Fruit fly (Drosophila melanogaster) whole organism, wandering third instar larva: ENCODE results near the gene CG34034.
"Not testable (repeated sequence)": the region's sequence is repeated elsewhere in the genome, so short reads cannot be mapped to it uniquely, and the experiment has no call there.

Experiments
- Abd-B ChIP-seq: fragments of >200 bp; optimal IDR thresholded peaks from 2 replicates; lab custom pipeline; 2017; ENCODE audit warnings: missing biosample characterization, missing genetic modification characterization
- CG32264 ChIP-seq: fragments of 200-800 bp; sonication (Bioruptor generic); optimal IDR thresholded peaks from 2 replicates; lab custom pipeline; 2016; ENCODE audit warnings: missing biosample characterization, missing genetic modification characterization
- CG9705 ChIP-seq: fragments of 200-800 bp; sonication (Bioruptor generic); optimal IDR thresholded peaks from 2 replicates; lab custom pipeline; 2018; ENCODE audit warnings: missing biosample characterization, mild to moderate bottlenecking, missing genetic modification characterization
- CrebA ChIP-seq: fragments of 200-800 bp; sonication (Bioruptor generic); optimal IDR thresholded peaks from 2 replicates; lab custom pipeline; 2016; ENCODE audit warnings: missing biosample characterization, mild to moderate bottlenecking, missing genetic modification characterization, borderline replicate concordance
- Dfd ChIP-seq: fragments of >200 bp; optimal IDR thresholded peaks from 2 replicates; lab custom pipeline; 2017; ENCODE audit warnings: missing biosample characterization, missing genetic modification characterization
- Dif ChIP-seq: fragments of 200-275, 200-300 bp; sonication (Bioruptor generic); optimal IDR thresholded peaks from 2 replicates; lab custom pipeline; 2018; ENCODE audit warnings: missing biosample characterization, missing genetic modification characterization; ENCODE audit not compliant: partially characterized antibody
- GATAd ChIP-seq: sonication (Bioruptor generic); optimal IDR thresholded peaks from 2 replicates; lab custom pipeline; 2016; ENCODE audit warnings: missing biosample characterization, missing genetic modification characterization
- HLH106 ChIP-seq: fragments of 200-800 bp; optimal IDR thresholded peaks from 3 replicates; lab custom pipeline; 2019; ENCODE audit warnings: missing biosample characterization, mild to moderate bottlenecking, missing genetic modification characterization, moderate library complexity
- Hnf4 ChIP-seq: fragments of 200-800 bp; sonication (Bioruptor generic); optimal IDR thresholded peaks from 2 replicates; lab custom pipeline; 2016; ENCODE audit warnings: missing biosample characterization, mild to moderate bottlenecking, missing genetic modification characterization
- Hr78 ChIP-seq: fragments of >200 bp; optimal IDR thresholded peaks from 2 replicates; lab custom pipeline; 2017; ENCODE audit warnings: missing biosample characterization, missing genetic modification characterization
- Hr83 ChIP-seq: fragments of 200-300 bp; sonication (Bioruptor generic); optimal IDR thresholded peaks from 2 replicates; lab custom pipeline; 2016; ENCODE audit warnings: missing biosample characterization, mild to moderate bottlenecking, missing genetic modification characterization, moderate library complexity; ENCODE audit not compliant: poor library complexity, severe bottlenecking
- Jra ChIP-seq: sonication (Bioruptor generic); optimal IDR thresholded peaks from 2 replicates; lab custom pipeline; 2016; ENCODE audit warnings: missing biosample characterization, missing genetic modification characterization
- Mio ChIP-seq: sonication (Bioruptor generic); optimal IDR thresholded peaks from 2 replicates; lab custom pipeline; 2016; ENCODE audit warnings: missing biosample characterization, missing genetic modification characterization
- Myc ChIP-seq: fragments of >200 bp; optimal IDR thresholded peaks from 2 replicates; lab custom pipeline; 2017
- N ChIP-seq: fragments of >200 bp; optimal IDR thresholded peaks from 2 replicates; lab custom pipeline; 2018; ENCODE audit warnings: missing biosample characterization, missing external identifiers, missing genetic modification characterization
- OdsH ChIP-seq: fragments of 200-800 bp; sonication (Bioruptor generic); optimal IDR thresholded peaks from 2 replicates; lab custom pipeline; 2016; ENCODE audit warnings: missing biosample characterization, mild to moderate bottlenecking, missing genetic modification characterization
- Rel ChIP-seq, 2 experiments: fragments of 200-800 bp; sonication (Bioruptor generic) in 1 of 2; optimal IDR thresholded peaks; 2 replicates in 1 of 2; 3 replicates in 1 of 2; lab custom pipeline; 2016 to 2019; ENCODE audit warnings: mild to moderate bottlenecking in 2 of 2, missing biosample characterization in 2 of 2, missing genetic modification characterization in 2 of 2, moderate library complexity in 1 of 2
- Sp1 ChIP-seq: fragments of 200-800 bp; sonication (Bioruptor generic); optimal IDR thresholded peaks from 3 replicates; lab custom pipeline; 2019; ENCODE audit warnings: missing biosample characterization, mild to moderate bottlenecking, missing genetic modification characterization, moderate library complexity
- Vsx2 ChIP-seq: fragments of 200-300, 225-300 bp; sonication (Bioruptor generic); optimal IDR thresholded peaks from 2 replicates; lab custom pipeline; 2018; ENCODE audit warnings: missing biosample characterization, missing genetic modification characterization; ENCODE audit not compliant: partially characterized antibody
- br ChIP-seq: fragments of 200-800 bp; sonication (Bioruptor generic); optimal IDR thresholded peaks from 2 replicates; lab custom pipeline; 2016; ENCODE audit warnings: missing biosample characterization, missing genetic modification characterization
- brk ChIP-seq: fragments of 200-800 bp; sonication (Bioruptor generic); optimal IDR thresholded peaks from 2 replicates; lab custom pipeline; 2016; ENCODE audit warnings: missing biosample characterization, mild to moderate bottlenecking, missing genetic modification characterization
- dl ChIP-seq, 2 experiments: fragments of 175-275, 200-275 bp in 1 of 2; fragments of 200-275 bp in 1 of 2; sonication (Bioruptor generic); optimal IDR thresholded peaks; lab custom pipeline; 2018; ENCODE audit warnings: mild to moderate bottlenecking in 2 of 2, missing biosample characterization in 2 of 2, missing genetic modification characterization in 2 of 2, moderate library complexity in 2 of 2; ENCODE audit not compliant: partially characterized antibody in 2 of 2, insufficient read depth in 1 of 2
- dmrt93B ChIP-seq: fragments of 200-800 bp; sonication (Bioruptor generic); optimal IDR thresholded peaks from 2 replicates; lab custom pipeline; 2018; ENCODE audit warnings: missing biosample characterization, mild to moderate bottlenecking, missing genetic modification characterization
- dsf ChIP-seq: sonication (Bioruptor generic); optimal IDR thresholded peaks from 2 replicates; lab custom pipeline; 2016; ENCODE audit warnings: missing biosample characterization, missing genetic modification characterization, borderline replicate concordance
- ey ChIP-seq: fragments of 200-800 bp; sonication (Bioruptor generic); optimal IDR thresholded peaks from 2 replicates; lab custom pipeline; 2016; ENCODE audit warnings: missing biosample characterization, missing genetic modification characterization
- foxo ChIP-seq, 2 experiments: fragments of 200-800 bp; sonication (Bioruptor generic); optimal IDR thresholded peaks; 2 replicates in 1 of 2; 3 replicates in 1 of 2; lab custom pipeline; 2016 to 2017; ENCODE audit warnings: missing biosample characterization in 2 of 2, missing genetic modification characterization in 2 of 2
- fru ChIP-seq: fragments of 200-800 bp; sonication (Bioruptor generic); optimal IDR thresholded peaks from 3 replicates; lab custom pipeline; 2016; ENCODE audit warnings: missing biosample characterization, mild to moderate bottlenecking, missing genetic modification characterization
- h ChIP-seq: fragments of 200-800 bp; sonication (Bioruptor generic); optimal IDR thresholded peaks from 3 replicates; lab custom pipeline; 2016; ENCODE audit warnings: missing biosample characterization, mild to moderate bottlenecking, missing genetic modification characterization
- jim ChIP-seq: fragments of 175-275, 200-325 bp; sonication (Bioruptor generic); optimal IDR thresholded peaks from 2 replicates; lab custom pipeline; 2016; ENCODE audit warnings: missing biosample characterization, mild to moderate bottlenecking, missing genetic modification characterization
- lola ChIP-seq: fragments of >200 bp; optimal IDR thresholded peaks from 2 replicates; lab custom pipeline; 2017; ENCODE audit warnings: missing biosample characterization, missing genetic modification characterization
- pan ChIP-seq: fragments of >200 bp; optimal IDR thresholded peaks from 2 replicates; lab custom pipeline; 2017
- psq ChIP-seq: fragments of 200-800 bp; sonication (Bioruptor generic); optimal IDR thresholded peaks from 3 replicates; lab custom pipeline; 2017; ENCODE audit warnings: missing biosample characterization, mild to moderate bottlenecking, missing genetic modification characterization, moderate library complexity
- rgr ChIP-seq: fragments of 200-800 bp; sonication (Bioruptor generic); optimal IDR thresholded peaks from 3 replicates; lab custom pipeline; 2016; ENCODE audit warnings: missing biosample characterization, mild to moderate bottlenecking, missing genetic modification characterization
- sage ChIP-seq: fragments of 200-800 bp; sonication (Bioruptor generic); optimal IDR thresholded peaks from 2 replicates; lab custom pipeline; 2016; ENCODE audit warnings: missing biosample characterization, mild to moderate bottlenecking, missing genetic modification characterization
- sv ChIP-seq: fragments of 200-800 bp; sonication (Bioruptor generic); optimal IDR thresholded peaks from 3 replicates; lab custom pipeline; 2016; ENCODE audit warnings: missing biosample characterization, missing genetic modification characterization
- tai ChIP-seq: sonication (Bioruptor generic); optimal IDR thresholded peaks from 2 replicates; lab custom pipeline; 2016; ENCODE audit warnings: missing biosample characterization, missing genetic modification characterization
- usp ChIP-seq: fragments of >200 bp; optimal IDR thresholded peaks from 2 replicates; lab custom pipeline; 2017; ENCODE audit warnings: missing biosample characterization, missing genetic modification characterization
- woc ChIP-seq: sonication (Bioruptor generic); optimal IDR thresholded peaks from 2 replicates; lab custom pipeline; 2016; ENCODE audit warnings: missing biosample characterization, mild to moderate bottlenecking, missing genetic modification characterization

The CG34034 gene

DNA sequence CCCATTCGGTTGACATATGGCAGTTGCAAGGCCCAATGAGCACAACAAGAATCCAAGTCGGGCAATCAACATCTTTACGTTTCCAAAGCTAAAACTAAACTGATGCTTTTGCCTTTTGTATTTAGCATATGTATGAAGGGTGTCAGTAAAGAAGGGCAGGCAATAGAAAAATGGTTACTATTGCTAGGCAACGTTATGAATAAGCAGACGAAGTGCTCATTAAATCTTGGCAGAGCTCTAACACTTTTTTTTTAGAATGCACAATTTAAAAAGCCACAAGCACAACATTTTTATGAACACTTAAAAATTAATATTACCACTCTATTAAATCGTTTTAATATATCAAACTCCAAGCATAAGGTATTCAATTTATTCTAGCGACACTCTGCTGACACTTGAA, 2.7 kb downstream of the CG34034 start, which contains the start of gene Sfp93F:
Gene Sfp93F (minus strand): TSS at position 101 of the 400 bp plus-strand sequence.
- TF ChIP-seq Vsx2 (GFP tag; lab: Kevin White, UChicago); dl (GFP tag; optimal IDR thresholded peaks at IDR 0.05; lab: Kevin White, UChicago; ENCODE audit: insufficient read depth in 1 of 2, partially characterized antibody in 2 of 2); CrebA (GFP tag; lab: Kevin White, UChicago): not testable (repeated sequence)

- TF ChIP-seq Dfd = no peak
- no peak for TF ChIP-seq CG9705
- no peak for TF ChIP-seq Jra (GFP tag; lab: Kevin White, UChicago)
- TF ChIP-seq ey = peak; percentile 40
- no peak for TF ChIP-seq CrebA (GFP tag; lab: Kevin White, UChicago)
- no peak for TF ChIP-seq usp
- no peak for TF ChIP-seq Hr83
- TF ChIP-seq pan (lab: Kevin White, UChicago) = no peak
- TF ChIP-seq Vsx2 (GFP tag; lab: Kevin White, UChicago) = no peak
- no peak for TF ChIP-seq fru (GFP tag; lab: Kevin White, UChicago)
- TF ChIP-seq brk (GFP tag; lab: Kevin White, UChicago) = no peak
- TF ChIP-seq tai (GFP tag; lab: Kevin White, UChicago) = no peak
- TF ChIP-seq foxo (GFP tag; optimal IDR thresholded peaks at IDR 0.05; lab: Kevin White, UChicago) = peak in 1 of 2 experiments; percentile 32
- peak; percentile 30 for TF ChIP-seq HLH106 (tag; lab: Kevin White, UChicago)
- TF ChIP-seq Mio (GFP tag; lab: Kevin White, UChicago) = no peak
- no peak for TF ChIP-seq sv (GFP tag; lab: Kevin White, UChicago)
- no peak for TF ChIP-seq CG32264 (GFP tag; lab: Kevin White, UChicago)
- TF ChIP-seq woc (GFP tag; lab: Kevin White, UChicago) = no peak
- TF ChIP-seq h = peak; percentile 48
- no peak for TF ChIP-seq sage (GFP tag; lab: Kevin White, UChicago)
- TF ChIP-seq Myc (lab: Kevin White, UChicago) = no peak
- TF ChIP-seq dmrt93B (GFP tag; lab: Kevin White, UChicago) = no peak
- no peak for TF ChIP-seq jim (GFP tag; lab: Kevin White, UChicago)
- TF ChIP-seq Hnf4 = peak; percentile 7
- peak; percentile 16 for TF ChIP-seq br (GFP tag; lab: Kevin White, UChicago)
- TF ChIP-seq GATAd (GFP tag; lab: Kevin White, UChicago) = no peak
- no peak for TF ChIP-seq Hr78 (GFP tag; lab: Kevin White, UChicago)
- peak; percentile 29 for TF ChIP-seq rgr (GFP tag; lab: Kevin White, UChicago)
- no peak for TF ChIP-seq Dif (GFP tag; lab: Kevin White, UChicago)
- no peak for TF ChIP-seq dsf (GFP tag; lab: Kevin White, UChicago)
- TF ChIP-seq N (GFP tag; lab: Kevin White, UChicago) = no peak
- no peak for TF ChIP-seq Rel (GFP tag; optimal IDR thresholded peaks at IDR 0.05; lab: Kevin White, UChicago)
- no peak for TF ChIP-seq Rel (tag; optimal IDR thresholded peaks at IDR 0.05; lab: Kevin White, UChicago)
- peak; percentile 2 for TF ChIP-seq OdsH (GFP tag; lab: Kevin White, UChicago)
- no peak for TF ChIP-seq psq (GFP tag; lab: Kevin White, UChicago)
- TF ChIP-seq Sp1 (GFP tag; lab: Kevin White, UChicago) = peak; percentile 22
- no peak for TF ChIP-seq lola (GFP tag; lab: Kevin White, UChicago)
- TF ChIP-seq dl (GFP tag; optimal IDR thresholded peaks at IDR 0.05; lab: Kevin White, UChicago; ENCODE audit: insufficient read depth in 1 of 2, partially characterized antibody in 2 of 2) = no peak
- no peak for TF ChIP-seq Abd-B (GFP tag; lab: Kevin White, UChicago)
Observed at dm6 chr3R:21732901-21733300, 6.0 kb downstream of the CG34034 start.

DNA sequence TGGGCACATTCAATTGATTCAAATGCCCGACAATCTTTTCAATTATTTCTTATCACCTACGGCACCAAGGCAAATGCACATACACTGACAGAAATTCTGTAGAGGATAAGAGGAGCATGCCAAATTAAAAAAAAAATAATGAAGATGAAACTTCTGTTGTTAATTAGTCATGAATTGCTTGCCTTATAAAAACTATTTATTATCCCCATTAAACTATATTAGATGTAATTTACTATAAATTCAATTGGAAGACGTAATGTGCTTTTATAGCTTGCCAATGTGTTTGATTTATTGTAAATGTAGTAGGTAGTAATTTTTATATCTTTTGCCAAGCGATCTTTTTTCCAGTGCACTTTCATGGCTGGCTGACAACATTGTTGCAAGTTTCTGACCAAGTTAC, 7.2 kb downstream of the CG34034 start:
- TF ChIP-seq CG32264 (GFP tag; lab: Kevin White, UChicago) (no peak), psq (GFP tag; lab: Kevin White, UChicago) (no peak), Hr78 (GFP tag; lab: Kevin White, UChicago) (no peak), pan (lab: Kevin White, UChicago) (no peak), dmrt93B (GFP tag; lab: Kevin White, UChicago) (no peak), sage (GFP tag; lab: Kevin White, UChicago) (no peak), foxo (GFP tag; optimal IDR thresholded peaks at IDR 0.05; lab: Kevin White, UChicago) (no peak), sv (GFP tag; lab: Kevin White, UChicago) (no peak), GATAd (GFP tag; lab: Kevin White, UChicago) (no peak), CG9705 (no peak), Myc (lab: Kevin White, UChicago) (no peak)
